Fruit fly (Drosophila melanogaster) whole organism, embryonic: ENCODE measurements around the gene GlyRS.

Source experiments
- CG10321 ChIP-seq: fragments of 200-800 bp; sonication (Bioruptor generic); IDR thresholded peaks from 2 replicates; pipeline ENCODE4 v1.3.6; 2022; ENCODE audit warnings: missing biosample characterization, missing genetic modification characterization
- CG10462 ChIP-seq: fragments of 200-800 bp; sonication (Bioruptor generic); optimal IDR thresholded peaks from 2 replicates; lab custom pipeline; 2016; ENCODE audit warnings: missing biosample characterization, missing genetic modification characterization
- CG11696 ChIP-seq: fragments of 200-800 bp; sonication (Bioruptor generic); IDR thresholded peaks from 2 replicates; pipeline ENCODE4 v1.3.6; 2022; ENCODE audit warnings: missing biosample characterization, missing genetic modification characterization
- CG12071 ChIP-seq: fragments of 200-800 bp; sonication (Bioruptor generic); optimal IDR thresholded peaks from 3 replicates; lab custom pipeline; 2018; ENCODE audit warnings: missing biosample characterization, mild to moderate bottlenecking, missing genetic modification characterization
- CG12659 ChIP-seq: fragments of 200-800 bp; sonication (Bioruptor generic); optimal IDR thresholded peaks from 3 replicates; lab custom pipeline; 2017; ENCODE audit warnings: mild to moderate bottlenecking, missing biosample characterization, missing genetic modification reagents, missing genetic modification characterization
- CG13624 ChIP-seq: fragments of 200-800 bp; sonication (Bioruptor generic); optimal IDR thresholded peaks from 2 replicates; lab custom pipeline; 2016; ENCODE audit warnings: missing biosample characterization, missing genetic modification characterization
- CG15601 ChIP-seq: fragments of 200-800 bp; sonication (Bioruptor generic); optimal IDR thresholded peaks from 3 replicates; lab custom pipeline; 2019; ENCODE audit warnings: missing biosample characterization, mild to moderate bottlenecking, missing genetic modification characterization, moderate library complexity
- CG17186 ChIP-seq: fragments of 200-800 bp; sonication (Bioruptor generic); optimal IDR thresholded peaks from 3 replicates; lab custom pipeline; 2017; ENCODE audit warnings: missing biosample characterization, missing genetic modification reagents, missing genetic modification characterization
- CG2120 ChIP-seq: fragments of 200-800 bp; sonication (Bioruptor generic); optimal IDR thresholded peaks from 3 replicates; lab custom pipeline; 2016; ENCODE audit warnings: missing biosample characterization, missing genetic modification characterization
- CG2678 ChIP-seq: fragments of 200-800 bp; sonication (Bioruptor generic); optimal IDR thresholded peaks from 3 replicates; lab custom pipeline; 2019; ENCODE audit warnings: missing biosample characterization, mild to moderate bottlenecking, missing genetic modification characterization, moderate library complexity
- CG3163 ChIP-seq: fragments of 200-800 bp; sonication (Bioruptor generic); optimal IDR thresholded peaks from 3 replicates; lab custom pipeline; 2016; ENCODE audit warnings: missing biosample characterization, missing genetic modification characterization
- CG32532 ChIP-seq: fragments of 200-800 bp; sonication (Bioruptor generic); IDR thresholded peaks from 2 replicates; pipeline ENCODE4 v1.3.6; 2022; ENCODE audit warnings: missing biosample characterization, missing genetic modification characterization
- CG3281 ChIP-seq: fragments of 200-800 bp; sonication (Bioruptor generic); optimal IDR thresholded peaks from 3 replicates; lab custom pipeline; 2017; ENCODE audit warnings: missing biosample characterization, mild to moderate bottlenecking, missing genetic modification characterization
- CG6854 ChIP-seq: fragments of 200-800 bp; sonication (Bioruptor generic); optimal IDR thresholded peaks from 3 replicates; lab custom pipeline; 2017; ENCODE audit warnings: missing biosample characterization, mild to moderate bottlenecking, missing genetic modification characterization
- CG8388 ChIP-seq: fragments of 200-800 bp; sonication (Bioruptor generic); optimal IDR thresholded peaks from 2 replicates; lab custom pipeline; 2019; ENCODE audit warnings: missing biosample characterization, mild to moderate bottlenecking, missing genetic modification characterization, moderate library complexity
- D19A ChIP-seq: fragments of 200-800 bp; optimal IDR thresholded peaks from 3 replicates; lab custom pipeline; 2019; ENCODE audit warnings: missing biosample characterization, mild to moderate bottlenecking, missing genetic modification characterization, moderate library complexity
- Dek ChIP-seq: fragments of 200-800 bp; sonication (Bioruptor generic); optimal IDR thresholded peaks from 3 replicates; lab custom pipeline; 2019; ENCODE audit warnings: missing biosample characterization, mild to moderate bottlenecking, missing genetic modification characterization, moderate library complexity
- Dll ChIP-seq: fragments of 200-800 bp; sonication (Bioruptor generic); IDR thresholded peaks from 4 replicates; pipeline ENCODE4 v1.3.6; 2022; ENCODE audit warnings: missing biosample characterization, missing genetic modification characterization; ENCODE audit not compliant: partially characterized antibody
- Doc3 ChIP-seq: fragments of 200-800 bp; sonication (Bioruptor generic); IDR thresholded peaks from 3 replicates; pipeline ENCODE4 v1.3.6; 2022; ENCODE audit warnings: missing biosample characterization, missing genetic modification characterization; ENCODE audit not compliant: partially characterized antibody
- Drgx ChIP-seq: fragments of 200-800 bp; sonication (Bioruptor generic); IDR thresholded peaks from 2 replicates; pipeline ENCODE4 v1.3.6; 2022; ENCODE audit warnings: missing biosample characterization, missing genetic modification characterization
- Fer1 ChIP-seq: fragments of 200-800 bp; sonication (Bioruptor generic); optimal IDR thresholded peaks from 2 replicates; lab custom pipeline; 2017; ENCODE audit warnings: missing biosample characterization, mild to moderate bottlenecking, missing genetic modification characterization
- Fer3 ChIP-seq: fragments of 200-800 bp; sonication (Bioruptor generic); optimal IDR thresholded peaks from 2 replicates; lab custom pipeline; 2018; ENCODE audit warnings: missing biosample characterization, mild to moderate bottlenecking, missing genetic modification characterization, moderate library complexity
- HmgZ ChIP-seq: fragments of 200-800 bp; sonication (Bioruptor generic); optimal IDR thresholded peaks from 2 replicates; lab custom pipeline; 2018; ENCODE audit warnings: missing biosample characterization, mild to moderate bottlenecking, missing genetic modification characterization
- Med ChIP-seq: fragments of 200-800 bp; sonication (Bioruptor generic); peaks from one replicate; lab custom pipeline; 2016; ENCODE audit warnings: missing biosample characterization, missing genetic modification characterization, mild to moderate bottlenecking, inconsistent platforms, moderate library complexity
- Pdp1 ChIP-seq, 2 experiments: fragments of 200-800 bp; sonication (Bioruptor generic); optimal IDR thresholded peaks; 3 replicates each; lab custom pipeline; 2016; ENCODE audit warnings: missing biosample characterization in 2 of 2, missing genetic modification characterization in 2 of 2, mild to moderate bottlenecking in 1 of 2, moderate library complexity in 1 of 2
- Ssrp ChIP-seq: fragments of 200-800 bp; sonication (Bioruptor generic); optimal IDR thresholded peaks from 2 replicates; lab custom pipeline; 2018; ENCODE audit warnings: missing biosample characterization, mild to moderate bottlenecking, missing genetic modification characterization, moderate library complexity
- amos ChIP-seq: fragments of 200-800 bp; sonication (Bioruptor generic); IDR thresholded peaks from 2 replicates; pipeline ENCODE4 v1.3.6; 2022; ENCODE audit warnings: missing biosample characterization, missing genetic modification characterization; ENCODE audit not compliant: partially characterized antibody
- ara ChIP-seq: fragments of 200-800 bp; sonication (Bioruptor generic); IDR thresholded peaks from 2 replicates; pipeline ENCODE4 v1.3.6; 2022; ENCODE audit warnings: missing biosample characterization, missing genetic modification characterization
- cg ChIP-seq: fragments of 200-800 bp; sonication (Bioruptor generic); optimal IDR thresholded peaks from 3 replicates; lab custom pipeline; 2019; ENCODE audit warnings: missing biosample characterization, mild to moderate bottlenecking, missing genetic modification characterization, moderate library complexity
- chinmo ChIP-seq: fragments of 200-800 bp; sonication (Bioruptor generic); IDR thresholded peaks from 4 replicates; pipeline ENCODE4 v1.3.6; 2022; ENCODE audit warnings: missing biosample characterization, missing genetic modification characterization; ENCODE audit not compliant: partially characterized antibody
- dati ChIP-seq: fragments of 200-800 bp; sonication (Bioruptor generic); IDR thresholded peaks from 2 replicates; pipeline ENCODE4 v1.3.6; 2022; ENCODE audit warnings: missing biosample characterization, missing genetic modification characterization
- esg ChIP-seq: fragments of 200-800 bp; sonication (Bioruptor generic); conservative IDR thresholded peaks from 2 replicates; pipeline ENCODE4 v1.3.6; 2022; ENCODE audit warnings: missing biosample characterization, missing genetic modification characterization
- ftz-f1 ChIP-seq: fragments of 200-800 bp; sonication (Bioruptor generic); optimal IDR thresholded peaks from 2 replicates; lab custom pipeline; 2016; ENCODE audit warnings: missing biosample characterization, missing genetic modification characterization
- gsb ChIP-seq: fragments of 200-800 bp; sonication (Bioruptor generic); IDR thresholded peaks from 2 replicates; pipeline ENCODE4 v1.3.6; 2022; ENCODE audit warnings: missing biosample characterization, missing genetic modification characterization
- lbe ChIP-seq: fragments of 200-800 bp; sonication (Bioruptor generic); optimal IDR thresholded peaks from 2 replicates; lab custom pipeline; 2016; ENCODE audit warnings: missing biosample characterization, mild to moderate bottlenecking, missing genetic modification characterization
- nerfin-1 ChIP-seq: fragments of 200-800 bp; sonication (Bioruptor generic); optimal IDR thresholded peaks from 3 replicates; lab custom pipeline; 2019; ENCODE audit warnings: missing biosample characterization, mild to moderate bottlenecking, missing genetic modification characterization, moderate library complexity
- p53 ChIP-seq: fragments of 200-800 bp; sonication (Bioruptor generic); optimal IDR thresholded peaks from 2 replicates; lab custom pipeline; 2016; ENCODE audit warnings: missing biosample characterization, missing genetic modification characterization
- pan ChIP-seq, 4 experiments: fragments of >200 bp in 3 of 4; fragments of 200-800 bp in 1 of 4; sonication (Bioruptor generic) in 1 of 4; optimal IDR thresholded peaks in 3 of 4; IDR thresholded peaks in 1 of 4; 2 replicates each; pipeline versions ENCODE4 v1.3.6 to Lab custom; 2017 to 2022; ENCODE audit warnings: missing biosample characterization in 2 of 4, missing genetic modification characterization in 2 of 4, mixed read lengths in 1 of 4
- pho ChIP-seq: fragments of 200-800 bp; sonication (Bioruptor generic); optimal IDR thresholded peaks from 2 replicates; lab custom pipeline; 2016; ENCODE audit warnings: missing biosample characterization, missing genetic modification characterization
- prd ChIP-seq, 3 experiments: fragments of >200 bp in 2 of 3; fragments of 200-800 bp in 1 of 3; sonication (Bioruptor generic) in 1 of 3; optimal IDR thresholded peaks in 2 of 3; IDR thresholded peaks in 1 of 3; 2 replicates in 2 of 3; 3 replicates in 1 of 3; pipeline versions ENCODE4 v1.3.6 to Lab custom; 2017 to 2022; ENCODE audit warnings: missing biosample characterization in 1 of 3, missing genetic modification characterization in 1 of 3
- sc ChIP-seq, 3 experiments: fragments of >200 bp in 2 of 3; fragments of 200-800 bp in 1 of 3; sonication (Bioruptor generic) in 1 of 3; optimal IDR thresholded peaks; 2 replicates in 2 of 3; 3 replicates in 1 of 3; lab custom pipeline; 2017; ENCODE audit warnings: mild to moderate bottlenecking in 1 of 3, missing biosample characterization in 1 of 3, missing genetic modification characterization in 1 of 3, missing genetic modification reagents in 1 of 3
- sima ChIP-seq: fragments of 200-800 bp; sonication (Bioruptor generic); optimal IDR thresholded peaks from 2 replicates; lab custom pipeline; 2016; ENCODE audit warnings: missing biosample characterization, missing genetic modification characterization
- sqz ChIP-seq: fragments of 200-800 bp; sonication (Bioruptor generic); optimal IDR thresholded peaks from 3 replicates; lab custom pipeline; 2018; ENCODE audit warnings: missing biosample characterization, mild to moderate bottlenecking, missing genetic modification characterization
- sug ChIP-seq: fragments of 200-800 bp; optimal IDR thresholded peaks from 2 replicates; lab custom pipeline; 2019; ENCODE audit warnings: missing biosample characterization, mild to moderate bottlenecking, missing genetic modification characterization, moderate library complexity
- vnd ChIP-seq: fragments of 200-800 bp; sonication (Bioruptor generic); IDR thresholded peaks from 3 replicates; pipeline ENCODE4 v1.3.6; 2022; ENCODE audit warnings: missing biosample characterization, missing genetic modification characterization; ENCODE audit not compliant: partially characterized antibody
- vvl ChIP-seq: fragments of 200-800 bp; sonication (Bioruptor generic); IDR thresholded peaks from 2 replicates; pipeline ENCODE4 v1.3.6; 2022; ENCODE audit warnings: missing biosample characterization, missing genetic modification characterization
- wdn ChIP-seq: fragments of 200-800 bp; sonication (Bioruptor generic); IDR thresholded peaks from 2 replicates; pipeline ENCODE4 v1.3.6; 2022; ENCODE audit warnings: missing biosample characterization, missing genetic modification characterization

The GlyRS gene

dm6 chr3L:15093929-15094588 lies 883 bp upstream of the GlyRS start (continued):
- TF ChIP-seq gsb (GFP tag; lab: Robert Waterston, UW) (no peak), p53 (GFP tag; lab: Kevin White, UChicago) (no peak), Fer3 (peak; percentile 5), vvl (GFP tag; lab: Robert Waterston, UW) (0 out of 2 replicates have a peak, but pooled peaks have one; percentile 28), D19A (tag; lab: Kevin White, UChicago) (peak; percentile 23), cg (GFP tag; lab: Kevin White, UChicago) (peak; percentile 68), Dek (tag; lab: Kevin White, UChicago) (peak; percentile 2), sug (tag; lab: Kevin White, UChicago) (peak; percentile 6), Ssrp (tag; lab: Kevin White, UChicago) (peak; percentile 8), wdn (GFP tag; lab: Robert Waterston, UW) (no peak), CG6854 (peak; percentile 15), Med (GFP tag; lab: Kevin White, UChicago) (peak; percentile 84), amos (GFP tag; lab: Robert Waterston, UW) (peak; percentile 8; the same call in 1 of the 2 replicates), sima (no peak), CG8388 (GFP tag; lab: Kevin White, UChicago) (no peak), ftz-f1 (no peak), CG10462 (no peak), Fer1 (GFP tag; lab: Kevin White, UChicago) (no peak), CG3163 (GFP tag; lab: Kevin White, UChicago) (no peak), pho (GFP tag; lab: Kevin White, UChicago) (no peak), Pdp1 (GFP tag; optimal IDR thresholded peaks at IDR 0.05; lab: Kevin White, UChicago) (peak in 1 of 2 experiments; percentile 31), CG3281 (GFP tag; lab: Kevin White, UChicago) (peak; percentile 2), vnd (no peak), CG2120 (peak; percentile 26), pan (optimal IDR thresholded peaks at IDR 0.05; lab: Kevin White, UChicago) (no peak), pan (GFP tag; optimal IDR thresholded peaks at IDR 0.05 in 1 of 2, IDR thresholded peaks at IDR 0.05 in 1 of 2) (peak in 1 of 2 experiments; percentile 16), Doc3 (0 out of 3 replicates have a peak, but pooled peaks have one; percentile 19), CG17186 (GFP tag; lab: Kevin White, UChicago) (no peak), Drgx (GFP tag; lab: Robert Waterston, UW) (peak; percentile 48), esg (GFP tag; lab: Robert Waterston, UW) (no peak), prd (optimal IDR thresholded peaks at IDR 0.05; lab: Kevin White, UChicago) (no peak), prd (GFP tag; IDR thresholded peaks at IDR 0.05; lab: Robert Waterston, UW) (no peak), chinmo (0 out of 4 replicates have a peak, but pooled peaks have one; percentile 52), sqz (GFP tag; lab: Kevin White, UChicago) (peak; percentile 56), CG32532 (GFP tag; lab: Robert Waterston, UW) (peak; percentile 24; the same call in 1 of the 2 replicates), sc (optimal IDR thresholded peaks at IDR 0.05; lab: Kevin White, UChicago) (no peak), sc (GFP tag; optimal IDR thresholded peaks at IDR 0.05; lab: Kevin White, UChicago) (no peak), dati (no peak), HmgZ (peak; percentile 6), lbe (GFP tag; lab: Kevin White, UChicago) (no peak), Dll (GFP tag; lab: Robert Waterston, UW) (peak; percentile 61; the same call in 2 of the 4 replicates), CG2678 (tag; lab: Kevin White, UChicago) (no peak), ara (GFP tag; lab: Robert Waterston, UW) (no peak), CG12071 (GFP tag; lab: Kevin White, UChicago) (no peak), CG11696 (GFP tag; lab: Robert Waterston, UW) (peak; percentile 81), nerfin-1 (peak; percentile 18), CG12659 (GFP tag; lab: Kevin White, UChicago) (no peak), CG10321 (GFP tag; lab: Robert Waterston, UW) (no peak), CG13624 (GFP tag; lab: Kevin White, UChicago) (peak; percentile 9), CG15601 (peak; percentile 14)
